Fruit fly (Drosophila melanogaster) S2 (cell line): ENCODE data around the gene CG46456.

Experiments
- CG8478 ChIP-seq: fragments of >200 bp; optimal IDR thresholded peaks from 2 replicates; lab custom pipeline; 2018
- CTCF ChIP-seq, 2 experiments: fragments of >200 bp; optimal IDR thresholded peaks; 2 replicates each; lab custom pipeline; 2018

The CG46456 gene

dm6 chr3L:5354472-5354871, 674 bp downstream of the CG46456 start:
- TF ChIP-seq CTCF (optimal IDR thresholded peaks at IDR 0.05; lab: Kevin White, UChicago): no peak
- TF ChIP-seq CG8478 (lab: Kevin White, UChicago): no peak

- TF ChIP-seq CG8478 (lab: Kevin White, UChicago): no peak
- no peak for TF ChIP-seq CTCF (optimal IDR thresholded peaks at IDR 0.05; lab: Kevin White, UChicago)
Observed at dm6 chr3L:5353484-5354056, 1.6 kb downstream of the CG46456 start.

dm6 chr3L:5352684-5353322, 2.3 kb downstream of the CG46456 start:
- TF ChIP-seq CTCF (optimal IDR thresholded peaks at IDR 0.05; lab: Kevin White, UChicago) (no peak), CG8478 (lab: Kevin White, UChicago) (no peak)

- TF ChIP-seq CG8478 (lab: Kevin White, UChicago): no peak
- no peak for TF ChIP-seq CTCF (optimal IDR thresholded peaks at IDR 0.05; lab: Kevin White, UChicago)
Observed at dm6 chr3L:5351348-5351850, 3.7 kb downstream of the CG46456 start.

dm6 chr3L:5349751-5350310, 5.3 kb downstream of the CG46456 start:
- TF ChIP-seq CTCF (optimal IDR thresholded peaks at IDR 0.05; lab: Kevin White, UChicago) (no peak), CG8478 (lab: Kevin White, UChicago) (no peak)

- TF ChIP-seq CTCF (optimal IDR thresholded peaks at IDR 0.05; lab: Kevin White, UChicago): no peak
- TF ChIP-seq CG8478 (lab: Kevin White, UChicago): no peak
Observed at dm6 chr3L:5348987-5349386, 6.2 kb downstream of the CG46456 start.

- TF ChIP-seq CG8478 (lab: Kevin White, UChicago) (no peak), CTCF (optimal IDR thresholded peaks at IDR 0.05; lab: Kevin White, UChicago) (no peak)
Observed at dm6 chr3L:5342909-5343710, 12.0 kb downstream of the CG46456 start.

- TF ChIP-seq CG8478 (lab: Kevin White, UChicago) (no peak), CTCF (optimal IDR thresholded peaks at IDR 0.05; lab: Kevin White, UChicago) (no peak)
Observed at dm6 chr3L:5341770-5342318, 13.3 kb downstream of the CG46456 start.

dm6 chr3L:5329460-5329859, 25.7 kb downstream of the CG46456 start:
- no peak for TF ChIP-seq CTCF (optimal IDR thresholded peaks at IDR 0.05; lab: Kevin White, UChicago)
- TF ChIP-seq CG8478 (lab: Kevin White, UChicago): no peak

- no peak for TF ChIP-seq CG8478 (lab: Kevin White, UChicago)
- TF ChIP-seq CTCF (optimal IDR thresholded peaks at IDR 0.05; lab: Kevin White, UChicago): no peak
Observed at dm6 chr3L:5327821-5328220, 27.3 kb downstream of the CG46456 start.

dm6 chr3L:5297237-5297636, 57.9 kb downstream of the CG46456 start:
- TF ChIP-seq CG8478 (lab: Kevin White, UChicago) (no peak), CTCF (optimal IDR thresholded peaks at IDR 0.05; lab: Kevin White, UChicago) (no peak)
